Worm (Caenorhabditis elegans) whole organism, L1 larva: ENCODE results near the gene ZK563.2.

Experiments used
- C04F5.9 ChIP-seq: sonication (generic microtip); optimal IDR thresholded peaks from 2 replicates; lab custom pipeline; 2016; ENCODE audit warnings: missing genetic modification characterization, missing compliant biosample characterization
- C34B4.2 ChIP-seq: sonication (generic microtip); optimal IDR thresholded peaks from 2 replicates; lab custom pipeline; 2017; ENCODE audit warnings: mild to moderate bottlenecking, missing genetic modification characterization, missing compliant biosample characterization
- aly-2 ChIP-seq: fragments of 150-350 bp; optimal IDR thresholded peaks from 2 replicates; lab custom pipeline; 2014; ENCODE audit warnings: missing biosample characterization, missing genetic modification characterization
- ama-1 ChIP-seq: fragments of 150-350 bp; optimal IDR thresholded peaks from 2 replicates; lab custom pipeline; 2014
- blmp-1 ChIP-seq: fragments of 150-350 bp; optimal IDR thresholded peaks from 2 replicates; lab custom pipeline; 2014; ENCODE audit warnings: missing biosample characterization, missing genetic modification characterization
- ceh-8 ChIP-seq: fragments of 200-800 bp; sonication (Bioruptor generic); optimal IDR thresholded peaks from 2 replicates; lab custom pipeline; 2018; ENCODE audit warnings: mild to moderate bottlenecking, missing genetic modification characterization, moderate library complexity, missing compliant biosample characterization
- ceh-88 ChIP-seq: fragments of 200-800 bp; sonication (Bioruptor generic); IDR thresholded peaks from 2 replicates; pipeline ENCODE4 v1.3.6; 2022; ENCODE audit warnings: missing genetic modification characterization, missing compliant biosample characterization
- dsc-1 ChIP-seq: sonication (generic microtip); optimal IDR thresholded peaks from 2 replicates; lab custom pipeline; 2016; ENCODE audit warnings: mild to moderate bottlenecking, missing genetic modification characterization, missing compliant biosample characterization
- efl-1 ChIP-seq, 4 experiments: fragments of 150-350 bp; optimal IDR thresholded peaks in 3 of 4; peaks in 1 of 4; 1 replicate in 1 of 4; 2 replicates in 3 of 4; lab custom pipeline; 2014; ENCODE audit warnings: missing biosample characterization in 2 of 4, missing genetic modification characterization in 2 of 4, missing genetic modification reagents in 2 of 4
- efl-3 ChIP-seq: fragments of 200-800 bp; sonication (Bioruptor generic); optimal IDR thresholded peaks from 2 replicates; lab custom pipeline; 2018; ENCODE audit warnings: mild to moderate bottlenecking, missing genetic modification characterization, missing compliant biosample characterization
- elt-3 ChIP-seq, 6 experiments: fragments of 150-350 bp in 1 of 6; sonication (generic microtip); optimal IDR thresholded peaks; 2 replicates each; lab custom pipeline; 2017 to 2018; ENCODE audit warnings: missing biosample characterization in 6 of 6, missing genetic modification characterization in 6 of 6, inconsistent platforms in 1 of 6
- ets-5 ChIP-seq: fragments of 200-800 bp; sonication (Bioruptor generic); IDR thresholded peaks from 2 replicates; pipeline ENCODE4 v1.3.6; 2022; ENCODE audit warnings: missing genetic modification characterization, missing compliant biosample characterization
- grh-1 ChIP-seq: fragments of 200-800 bp; sonication (Bioruptor generic); IDR thresholded peaks from 2 replicates; pipeline ENCODE4 v1.3.6; 2022; ENCODE audit warnings: missing genetic modification reagents, missing genetic modification characterization, missing compliant biosample characterization
- hlh-17 ChIP-seq: fragments of 200-800 bp; sonication (Bioruptor generic); optimal IDR thresholded peaks from 2 replicates; lab custom pipeline; 2018; ENCODE audit warnings: missing genetic modification characterization, mild to moderate bottlenecking, missing compliant biosample characterization, moderate library complexity, borderline replicate concordance
- hlh-4 ChIP-seq: sonication (generic microtip); optimal IDR thresholded peaks from 2 replicates; lab custom pipeline; 2016; ENCODE audit warnings: mild to moderate bottlenecking, missing genetic modification characterization, missing compliant biosample characterization
- hpl-2 ChIP-seq: fragments of 150-350 bp; optimal IDR thresholded peaks from 2 replicates; lab custom pipeline; 2014; ENCODE audit warnings: missing biosample characterization, missing genetic modification reagents, missing genetic modification characterization
- lin-14 ChIP-seq: fragments of 200-800 bp; sonication (Bioruptor generic); optimal IDR thresholded peaks from 2 replicates; lab custom pipeline; 2018; ENCODE audit warnings: mild to moderate bottlenecking, missing genetic modification characterization, moderate library complexity, missing compliant biosample characterization
- lin-35 ChIP-seq, 2 experiments: fragments of 150-350 bp; optimal IDR thresholded peaks; 2 replicates each; lab custom pipeline; 2014; ENCODE audit warnings: missing biosample characterization in 2 of 2, missing genetic modification characterization in 2 of 2, missing genetic modification reagents in 2 of 2
- lin-39 ChIP-seq: fragments of 150-350 bp; optimal IDR thresholded peaks from 2 replicates; lab custom pipeline; 2014; ENCODE audit warnings: missing biosample characterization, missing genetic modification reagents, missing genetic modification characterization
- lir-3 ChIP-seq: sonication (generic microtip); optimal IDR thresholded peaks from 2 replicates; lab custom pipeline; 2016; ENCODE audit warnings: mild to moderate bottlenecking, missing genetic modification characterization, moderate library complexity, missing compliant biosample characterization; ENCODE audit not compliant: poor library complexity
- lsy-2 ChIP-seq, 2 experiments: fragments of 150-350 bp; optimal IDR thresholded peaks; 2 replicates each; lab custom pipeline; 2014; ENCODE audit warnings: missing biosample characterization in 2 of 2, missing genetic modification characterization in 2 of 2
- mep-1 ChIP-seq: fragments of 150-350 bp; optimal IDR thresholded peaks from 2 replicates; lab custom pipeline; 2014; ENCODE audit warnings: missing biosample characterization, missing genetic modification characterization
- nhr-11 ChIP-seq: fragments of 150-350 bp; optimal IDR thresholded peaks from 2 replicates; lab custom pipeline; 2014; ENCODE audit warnings: missing biosample characterization, missing genetic modification characterization
- nhr-19 ChIP-seq: fragments of 200-800 bp; sonication (Bioruptor generic); conservative IDR thresholded peaks from 2 replicates; pipeline ENCODE4 v1.3.6; 2022; ENCODE audit warnings: missing genetic modification characterization, missing compliant biosample characterization
- nhr-20 ChIP-seq: sonication (generic microtip); optimal IDR thresholded peaks from 2 replicates; lab custom pipeline; 2016; ENCODE audit warnings: mild to moderate bottlenecking, missing genetic modification characterization, missing compliant biosample characterization
- nhr-71 ChIP-seq: sonication (generic microtip); optimal IDR thresholded peaks from 2 replicates; lab custom pipeline; 2016; ENCODE audit warnings: mild to moderate bottlenecking, missing genetic modification characterization, moderate library complexity, missing compliant biosample characterization
- nhr-77 ChIP-seq: fragments of 150-350 bp; optimal IDR thresholded peaks from 2 replicates; lab custom pipeline; 2014; ENCODE audit warnings: missing biosample characterization, missing genetic modification characterization
- nhr-84 ChIP-seq: sonication (generic microtip); optimal IDR thresholded peaks from 2 replicates; lab custom pipeline; 2017; ENCODE audit warnings: missing biosample characterization, missing genetic modification characterization
- nhr-85 ChIP-seq: sonication (generic microtip); peaks from one replicate; lab custom pipeline; 2016; ENCODE audit warnings: missing genetic modification characterization, inconsistent platforms, missing compliant biosample characterization
- nhr-90 ChIP-seq: sonication (generic microtip); optimal IDR thresholded peaks from 2 replicates; lab custom pipeline; 2016; ENCODE audit warnings: mild to moderate bottlenecking, missing genetic modification characterization, missing compliant biosample characterization; ENCODE audit not compliant: poor library complexity
- pax-3 ChIP-seq: fragments of 200-800 bp; sonication (Bioruptor generic); optimal IDR thresholded peaks from 2 replicates; lab custom pipeline; 2018; ENCODE audit warnings: mild to moderate bottlenecking, missing genetic modification characterization, moderate library complexity, missing compliant biosample characterization
- pqm-1 ChIP-seq: sonication (generic microtip); optimal IDR thresholded peaks from 3 replicates; lab custom pipeline; 2017; ENCODE audit warnings: missing biosample characterization, missing genetic modification characterization
- rnt-1 ChIP-seq: sonication (generic microtip); optimal IDR thresholded peaks from 2 replicates; lab custom pipeline; 2016; ENCODE audit warnings: mild to moderate bottlenecking, missing genetic modification characterization, moderate library complexity, missing compliant biosample characterization
- snu-23 ChIP-seq: sonication (generic microtip); optimal IDR thresholded peaks from 2 replicates; lab custom pipeline; 2016; ENCODE audit warnings: missing genetic modification characterization, missing compliant biosample characterization
- sptf-1 ChIP-seq: fragments of 150-350 bp; optimal IDR thresholded peaks from 2 replicates; lab custom pipeline; 2014; ENCODE audit warnings: missing biosample characterization, missing genetic modification characterization
- sup-37 ChIP-seq: fragments of 200-800 bp; sonication (Bioruptor generic); optimal IDR thresholded peaks from 2 replicates; lab custom pipeline; 2018; ENCODE audit warnings: mild to moderate bottlenecking, missing genetic modification characterization, missing compliant biosample characterization
- unc-130 ChIP-seq: fragments of 150-350 bp; optimal IDR thresholded peaks from 2 replicates; lab custom pipeline; 2017; ENCODE audit warnings: missing biosample characterization, missing genetic modification characterization, inconsistent platforms
- unc-86 ChIP-seq: sonication (generic microtip); optimal IDR thresholded peaks from 2 replicates; lab custom pipeline; 2016; ENCODE audit warnings: missing genetic modification characterization, missing compliant biosample characterization
- vab-15 ChIP-seq: sonication (generic microtip); optimal IDR thresholded peaks from 2 replicates; lab custom pipeline; 2017; ENCODE audit warnings: missing genotype, mild to moderate bottlenecking, missing genetic modification characterization, missing compliant biosample characterization
- zag-1 ChIP-seq: fragments of 150-350 bp; optimal IDR thresholded peaks from 2 replicates; lab custom pipeline; 2014; ENCODE audit warnings: missing biosample characterization, missing genetic modification characterization
- ztf-4 ChIP-seq: fragments of 150-350 bp; optimal IDR thresholded peaks from 2 replicates; lab custom pipeline; 2014; ENCODE audit warnings: missing biosample characterization, missing genetic modification characterization

The ZK563.2 gene

DNA sequence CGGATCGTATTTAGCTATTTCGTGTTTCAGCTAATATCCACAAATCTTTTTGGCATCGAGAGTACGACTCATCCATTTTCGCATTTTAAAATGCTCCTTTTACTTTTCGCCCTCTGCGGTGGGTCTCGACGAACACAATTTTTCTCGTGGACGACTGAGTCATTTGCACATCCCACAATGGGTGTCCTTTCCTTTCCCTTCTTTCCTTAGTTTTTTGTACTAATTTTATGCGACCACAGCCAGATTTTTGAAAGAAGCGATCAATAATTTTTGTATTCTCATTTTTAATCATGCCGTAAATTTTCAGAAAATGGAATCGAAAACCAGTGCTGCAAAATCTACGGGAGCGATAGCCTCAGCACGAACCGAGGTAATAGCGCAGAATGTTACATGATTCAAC is 32.9 kb downstream of the ZK563.2 start, which contains the start of gene C04F6.9:
Gene C04F6.9, plus strand, starts transcription at position 301 of the 400 bp plus-strand sequence.
- no peak for TF ChIP-seq efl-1 (optimal IDR thresholded peaks at IDR 0.05; lab: Kevin White, UChicago)
- TF ChIP-seq efl-1 (GFP tag; optimal IDR thresholded peaks at IDR 0.05 in 1 of 2; lab: Kevin White, UChicago), result no peak
- no peak for TF ChIP-seq pqm-1 (tag; lab: Kevin White, UChicago)
- TF ChIP-seq ama-1 (lab: Kevin White, UChicago), result no peak
- TF ChIP-seq lsy-2 (tag; optimal IDR thresholded peaks at IDR 0.05; lab: Kevin White, UChicago), result no peak
- no peak for TF ChIP-seq dsc-1 (tag; lab: Kevin White, UChicago)
- TF ChIP-seq sptf-1 (tag; lab: Kevin White, UChicago), result no peak
- no peak for TF ChIP-seq C04F5.9 (tag; lab: Kevin White, UChicago)
- no peak for TF ChIP-seq efl-3 (GFP tag; lab: Kevin White, UChicago)
- no peak for TF ChIP-seq aly-2 (tag; lab: Kevin White, UChicago)
- no peak for TF ChIP-seq sup-37
- no peak for TF ChIP-seq ceh-8
- TF ChIP-seq, all 84 proteins: peak for 0

DNA sequence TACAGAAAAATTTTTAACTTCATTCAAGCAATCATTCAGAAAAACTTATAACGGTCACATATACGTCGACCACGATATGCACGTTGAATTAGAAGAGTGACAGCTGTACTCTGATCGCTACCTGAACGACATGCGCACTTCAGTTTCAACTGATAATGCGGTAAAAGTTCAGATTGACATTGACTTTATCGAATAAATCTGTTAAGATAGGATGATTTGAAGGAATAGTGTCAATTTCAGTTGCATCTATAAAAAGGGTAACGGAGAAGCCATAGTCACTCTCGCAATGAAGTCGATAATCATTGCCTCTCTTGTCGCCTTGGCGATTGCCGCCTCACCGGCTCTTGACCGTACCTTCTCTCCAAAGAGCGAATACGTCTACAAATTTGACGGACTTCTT is 34.4 kb downstream of the ZK563.2 start, which contains the start of gene vit-5:
Gene vit-5, plus strand, starts transcription at position 277 of the 400 bp plus-strand sequence.
- TF ChIP-seq snu-23, result no peak
- TF ChIP-seq hlh-4 (tag; lab: Kevin White, UChicago), result no peak
- no peak for TF ChIP-seq vab-15 (tag; lab: Kevin White, UChicago)
- no peak for TF ChIP-seq nhr-11

- TF ChIP-seq nhr-71 (tag; lab: Kevin White, UChicago), result no peak
Measured at ce11 chrX:3408717-3409303, 40.1 kb downstream of the ZK563.2 start.

DNA sequence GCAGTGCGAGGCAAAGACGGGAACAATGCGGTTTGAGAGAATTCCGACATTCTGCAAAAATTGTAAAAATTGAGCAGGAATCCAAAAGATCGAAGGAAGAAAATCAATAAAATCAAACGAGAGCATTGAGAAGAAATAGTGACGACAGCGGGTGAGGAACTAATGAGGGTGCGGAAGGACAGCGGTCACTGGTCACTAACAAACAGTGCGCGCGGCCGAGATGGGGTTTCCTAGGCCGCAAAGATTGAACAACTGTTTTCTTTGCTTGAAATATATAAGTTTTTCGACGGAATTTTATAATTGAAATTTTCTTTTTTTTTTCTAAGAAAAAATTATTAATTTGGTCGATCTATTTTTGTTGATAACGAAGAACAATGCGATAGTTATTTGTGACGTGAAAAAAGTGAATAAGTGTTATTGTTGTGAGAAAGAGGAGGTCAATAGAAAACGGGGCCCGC is 42.8 kb downstream of the ZK563.2 start, which contains the start of gene unc-78:
Gene unc-78, minus strand, starts transcription at position 51 of the 458 bp plus-strand sequence.
- TF ChIP-seq rnt-1 (tag; lab: Kevin White, UChicago), result peak; percentile 38
- TF ChIP-seq efl-1 (optimal IDR thresholded peaks at IDR 0.05; lab: Kevin White, UChicago), result no peak
- peak in 1 of 2 experiments; percentile 66 for TF ChIP-seq efl-1 (GFP tag; optimal IDR thresholded peaks at IDR 0.05 in 1 of 2; lab: Kevin White, UChicago)
- no peak for TF ChIP-seq hlh-17 (GFP tag; lab: Kevin White, UChicago)
- peak; percentile 53 for TF ChIP-seq lin-14 (GFP tag; lab: Kevin White, UChicago)
- TF ChIP-seq, all 84 proteins: peak for 3

ce11 chrX:3414660-3415144 is 45.9 kb downstream of the ZK563.2 start, which contains the start of gene dhs-27:
Gene dhs-27, minus strand, starts transcription at chrX:3414710.
- TF ChIP-seq nhr-85 (peak; percentile 85), elt-3 (tag; optimal IDR thresholded peaks at IDR 0.05; lab: Kevin White, UChicago) (peak in 1 of 6 experiments; percentile 18), mep-1 (tag; lab: Kevin White, UChicago) (peak; percentile 17), zag-1 (tag; lab: Kevin White, UChicago) (no peak), lin-14 (GFP tag; lab: Kevin White, UChicago) (peak; percentile 89), snu-23 (peak; percentile 21), unc-86 (tag; lab: Kevin White, UChicago) (no peak), grh-1 (GFP tag; lab: Robert Waterston, UW) (0 out of 2 replicates have a peak, but pooled peaks have one; percentile 34), lin-39 (tag; lab: Kevin White, UChicago) (no peak), blmp-1 (tag; lab: Kevin White, UChicago) (peak; percentile 68), nhr-90 (peak; percentile 6), nhr-84 (no peak)

DNA sequence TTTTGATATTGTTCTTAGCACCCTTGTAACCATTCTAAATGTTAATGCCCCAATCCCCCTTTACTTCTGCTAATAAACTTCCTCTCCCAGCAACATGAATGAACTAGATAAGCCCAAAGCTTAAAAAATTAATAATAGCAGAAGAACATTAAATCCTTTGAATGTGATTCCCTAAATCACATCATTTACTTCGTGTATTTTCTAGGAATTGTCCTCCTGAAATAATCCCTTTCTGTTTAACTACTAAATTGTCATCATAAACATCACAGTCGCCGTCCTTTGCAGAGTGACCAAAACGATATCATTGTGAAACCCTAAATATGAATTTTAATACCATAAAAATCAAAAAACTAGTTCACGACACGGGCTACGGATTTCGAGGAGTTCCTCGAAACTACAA is 47.3 kb downstream of the ZK563.2 start:
- TF ChIP-seq ztf-4 (tag; lab: Kevin White, UChicago), result no peak
- TF ChIP-seq ceh-88 (GFP tag; lab: Robert Waterston, UW), result no peak
- no peak for TF ChIP-seq ets-5
- peak; percentile 58 for TF ChIP-seq pax-3 (tag; lab: Kevin White, UChicago)
- no peak for TF ChIP-seq aly-2 (tag; lab: Kevin White, UChicago)
- no peak for TF ChIP-seq hpl-2 (GFP tag; lab: Kevin White, UChicago)
- no peak for TF ChIP-seq lin-35 (GFP tag; optimal IDR thresholded peaks at IDR 0.05; lab: Kevin White, UChicago)
- TF ChIP-seq unc-130, result no peak
- no peak for TF ChIP-seq grh-1 (GFP tag; lab: Robert Waterston, UW)
- TF ChIP-seq nhr-77, result no peak
- TF ChIP-seq lir-3, result no peak
- no peak for TF ChIP-seq nhr-19 (GFP tag; lab: Robert Waterston, UW)
- TF ChIP-seq nhr-20 (tag; lab: Kevin White, UChicago), result no peak
- no peak for TF ChIP-seq ceh-8
- TF ChIP-seq nhr-11, result no peak
- no peak for TF ChIP-seq C34B4.2 (tag; lab: Kevin White, UChicago)
- TF ChIP-seq elt-3 (tag; optimal IDR thresholded peaks at IDR 0.05; lab: Kevin White, UChicago), result no peak
